Worm (Caenorhabditis elegans) whole organism, L1 larva: ENCODE measurements around the gene paqr-1.
A peak's percentile ranks its signal among the peaks of the same experiment; 100 is the strongest.

Experiments
- C04F5.9 ChIP-seq: sonication (generic microtip); optimal IDR thresholded peaks from 2 replicates; lab custom pipeline; 2016; ENCODE audit warnings: missing genetic modification characterization, missing compliant biosample characterization
- C34B4.2 ChIP-seq: sonication (generic microtip); optimal IDR thresholded peaks from 2 replicates; lab custom pipeline; 2017; ENCODE audit warnings: mild to moderate bottlenecking, missing genetic modification characterization, missing compliant biosample characterization
- F16B12.6 ChIP-seq: fragments of 150-350 bp; optimal IDR thresholded peaks from 2 replicates; lab custom pipeline; 2014; ENCODE audit warnings: missing biosample characterization, missing genetic modification characterization
- Y116A8C.19 ChIP-seq: sonication (generic microtip); optimal IDR thresholded peaks from 2 replicates; lab custom pipeline; 2016; ENCODE audit warnings: missing compliant biosample characterization, missing genetic modification characterization, borderline replicate concordance
- aha-1 ChIP-seq: fragments of 150-350 bp; optimal IDR thresholded peaks from 2 replicates; lab custom pipeline; 2014; ENCODE audit warnings: missing biosample characterization, missing genetic modification characterization
- aly-2 ChIP-seq: fragments of 150-350 bp; optimal IDR thresholded peaks from 2 replicates; lab custom pipeline; 2014; ENCODE audit warnings: missing biosample characterization, missing genetic modification characterization
- blmp-1 ChIP-seq: fragments of 150-350 bp; optimal IDR thresholded peaks from 2 replicates; lab custom pipeline; 2014; ENCODE audit warnings: missing biosample characterization, missing genetic modification characterization
- ceh-8 ChIP-seq: fragments of 200-800 bp; sonication (Bioruptor generic); optimal IDR thresholded peaks from 2 replicates; lab custom pipeline; 2018; ENCODE audit warnings: mild to moderate bottlenecking, missing genetic modification characterization, moderate library complexity, missing compliant biosample characterization
- ceh-82 ChIP-seq, 3 experiments: fragments of 150-350 bp in 1 of 3; sonication (generic microtip) in 2 of 3; optimal IDR thresholded peaks; 2 replicates each; lab custom pipeline; 2014 to 2017; ENCODE audit warnings: missing biosample characterization in 3 of 3, missing genetic modification characterization in 3 of 3
- ceh-88 ChIP-seq: fragments of 200-800 bp; sonication (Bioruptor generic); IDR thresholded peaks from 2 replicates; pipeline ENCODE4 v1.3.6; 2022; ENCODE audit warnings: missing genetic modification characterization, missing compliant biosample characterization
- ces-1 ChIP-seq: fragments of 150-350 bp; optimal IDR thresholded peaks from 2 replicates; lab custom pipeline; 2014; ENCODE audit warnings: missing biosample characterization, missing genetic modification reagents, missing genetic modification characterization
- dpl-1 ChIP-seq, 3 experiments: fragments of 150-350 bp in 2 of 3; sonication (generic microtip) in 1 of 3; optimal IDR thresholded peaks; 2 replicates each; lab custom pipeline; 2014 to 2017; ENCODE audit warnings: missing biosample characterization in 3 of 3, missing genetic modification characterization in 3 of 3, missing genetic modification reagents in 3 of 3
- efl-1 ChIP-seq, 4 experiments: fragments of 150-350 bp; optimal IDR thresholded peaks in 3 of 4; peaks in 1 of 4; 1 replicate in 1 of 4; 2 replicates in 3 of 4; lab custom pipeline; 2014; ENCODE audit warnings: missing biosample characterization in 2 of 4, missing genetic modification characterization in 2 of 4, missing genetic modification reagents in 2 of 4
- egl-13 ChIP-seq: sonication (generic microtip); optimal IDR thresholded peaks from 2 replicates; lab custom pipeline; 2016; ENCODE audit warnings: missing genotype, missing genetic modification reagents, missing genetic modification characterization, missing compliant biosample characterization
- egl-27 ChIP-seq, 2 experiments: fragments of 150-350 bp in 1 of 2; sonication (generic microtip); optimal IDR thresholded peaks; 3 replicates each; lab custom pipeline; 2017 to 2018; ENCODE audit warnings: missing biosample characterization in 2 of 2, missing genetic modification characterization in 2 of 2, missing genetic modification reagents in 2 of 2
- elt-2 ChIP-seq: sonication (generic microtip); optimal IDR thresholded peaks from 2 replicates; lab custom pipeline; 2016; ENCODE audit warnings: missing genetic modification characterization, mild to moderate bottlenecking, inconsistent platforms, missing compliant biosample characterization, missing genetic modification reagents
- elt-3 ChIP-seq, 6 experiments: fragments of 150-350 bp in 1 of 6; sonication (generic microtip); optimal IDR thresholded peaks; 2 replicates each; lab custom pipeline; 2017 to 2018; ENCODE audit warnings: missing biosample characterization in 6 of 6, missing genetic modification characterization in 6 of 6, inconsistent platforms in 1 of 6
- fkh-8 ChIP-seq: sonication (generic microtip); optimal IDR thresholded peaks from 2 replicates; lab custom pipeline; 2016; ENCODE audit warnings: mild to moderate bottlenecking, missing genetic modification characterization, missing compliant biosample characterization
- grh-1 ChIP-seq: fragments of 200-800 bp; sonication (Bioruptor generic); IDR thresholded peaks from 2 replicates; pipeline ENCODE4 v1.3.6; 2022; ENCODE audit warnings: missing genetic modification reagents, missing genetic modification characterization, missing compliant biosample characterization
- hlh-4 ChIP-seq: sonication (generic microtip); optimal IDR thresholded peaks from 2 replicates; lab custom pipeline; 2016; ENCODE audit warnings: mild to moderate bottlenecking, missing genetic modification characterization, missing compliant biosample characterization
- hpl-2 ChIP-seq: fragments of 150-350 bp; optimal IDR thresholded peaks from 2 replicates; lab custom pipeline; 2014; ENCODE audit warnings: missing biosample characterization, missing genetic modification reagents, missing genetic modification characterization
- irx-1 ChIP-seq: sonication (generic microtip); optimal IDR thresholded peaks from 2 replicates; lab custom pipeline; 2016; ENCODE audit warnings: missing genetic modification characterization, missing compliant biosample characterization
- jun-1 ChIP-seq: fragments of 150-350 bp; optimal IDR thresholded peaks from 2 replicates; lab custom pipeline; 2014; ENCODE audit warnings: missing biosample characterization, missing genetic modification reagents, missing genetic modification characterization
- lin-14 ChIP-seq: fragments of 200-800 bp; sonication (Bioruptor generic); optimal IDR thresholded peaks from 2 replicates; lab custom pipeline; 2018; ENCODE audit warnings: mild to moderate bottlenecking, missing genetic modification characterization, moderate library complexity, missing compliant biosample characterization
- lin-15B ChIP-seq: fragments of 150-350 bp; sonication (generic microtip); optimal IDR thresholded peaks from 3 replicates; lab custom pipeline; 2014; ENCODE audit warnings: missing biosample characterization, missing genetic modification characterization
- lin-35 ChIP-seq, 2 experiments: fragments of 150-350 bp; optimal IDR thresholded peaks; 2 replicates each; lab custom pipeline; 2014; ENCODE audit warnings: missing biosample characterization in 2 of 2, missing genetic modification characterization in 2 of 2, missing genetic modification reagents in 2 of 2
- lir-3 ChIP-seq: sonication (generic microtip); optimal IDR thresholded peaks from 2 replicates; lab custom pipeline; 2016; ENCODE audit warnings: mild to moderate bottlenecking, missing genetic modification characterization, moderate library complexity, missing compliant biosample characterization; ENCODE audit not compliant: poor library complexity
- mab-9 ChIP-seq: fragments of 200-800 bp; sonication (Bioruptor generic); IDR thresholded peaks from 2 replicates; pipeline ENCODE4 v1.3.6; 2022; ENCODE audit warnings: missing genetic modification reagents, missing genetic modification characterization, missing compliant biosample characterization
- mdl-1 ChIP-seq, 2 experiments: fragments of 150-350 bp; optimal IDR thresholded peaks; 2 replicates each; lab custom pipeline; 2014 to 2017; ENCODE audit warnings: missing biosample characterization in 2 of 2, missing genetic modification characterization in 2 of 2, inconsistent platforms in 1 of 2
- mep-1 ChIP-seq: fragments of 150-350 bp; optimal IDR thresholded peaks from 2 replicates; lab custom pipeline; 2014; ENCODE audit warnings: missing biosample characterization, missing genetic modification characterization
- nhr-12 ChIP-seq: sonication (generic microtip); optimal IDR thresholded peaks from 2 replicates; lab custom pipeline; 2017; ENCODE audit warnings: missing biosample characterization, missing genetic modification characterization
- nhr-19 ChIP-seq: fragments of 200-800 bp; sonication (Bioruptor generic); conservative IDR thresholded peaks from 2 replicates; pipeline ENCODE4 v1.3.6; 2022; ENCODE audit warnings: missing genetic modification characterization, missing compliant biosample characterization
- nhr-71 ChIP-seq: sonication (generic microtip); optimal IDR thresholded peaks from 2 replicates; lab custom pipeline; 2016; ENCODE audit warnings: mild to moderate bottlenecking, missing genetic modification characterization, moderate library complexity, missing compliant biosample characterization
- nhr-76 ChIP-seq: sonication (generic microtip); optimal IDR thresholded peaks from 2 replicates; lab custom pipeline; 2017; ENCODE audit warnings: missing biosample characterization, missing genetic modification characterization
- nhr-85 ChIP-seq: sonication (generic microtip); peaks from one replicate; lab custom pipeline; 2016; ENCODE audit warnings: missing genetic modification characterization, inconsistent platforms, missing compliant biosample characterization
- nhr-90 ChIP-seq: sonication (generic microtip); optimal IDR thresholded peaks from 2 replicates; lab custom pipeline; 2016; ENCODE audit warnings: mild to moderate bottlenecking, missing genetic modification characterization, missing compliant biosample characterization; ENCODE audit not compliant: poor library complexity
- pag-3 ChIP-seq: sonication (generic microtip); optimal IDR thresholded peaks from 2 replicates; lab custom pipeline; 2017; ENCODE audit warnings: missing genetic modification characterization, mild to moderate bottlenecking, missing compliant biosample characterization, antibody characterized with exemption, borderline replicate concordance; ENCODE audit not compliant: insufficient read depth
- rnt-1 ChIP-seq: sonication (generic microtip); optimal IDR thresholded peaks from 2 replicates; lab custom pipeline; 2016; ENCODE audit warnings: mild to moderate bottlenecking, missing genetic modification characterization, moderate library complexity, missing compliant biosample characterization
- skn-1 ChIP-seq: fragments of 150-350 bp; optimal IDR thresholded peaks from 2 replicates; lab custom pipeline; 2014; ENCODE audit warnings: missing biosample characterization, missing genetic modification characterization
- sox-4 ChIP-seq: sonication (generic microtip); optimal IDR thresholded peaks from 2 replicates; lab custom pipeline; 2016; ENCODE audit warnings: missing genetic modification characterization, missing compliant biosample characterization
- sptf-1 ChIP-seq: fragments of 150-350 bp; optimal IDR thresholded peaks from 2 replicates; lab custom pipeline; 2014; ENCODE audit warnings: missing biosample characterization, missing genetic modification characterization
- swsn-7 ChIP-seq: sonication (generic microtip); optimal IDR thresholded peaks from 2 replicates; lab custom pipeline; 2016; ENCODE audit warnings: missing genetic modification characterization, missing compliant biosample characterization
- tlp-1 ChIP-seq: fragments of 150-350 bp; optimal IDR thresholded peaks from 2 replicates; lab custom pipeline; 2014; ENCODE audit warnings: missing biosample characterization, missing genetic modification characterization
- unc-130 ChIP-seq: fragments of 150-350 bp; optimal IDR thresholded peaks from 2 replicates; lab custom pipeline; 2017; ENCODE audit warnings: missing biosample characterization, missing genetic modification characterization, inconsistent platforms
- unc-30 ChIP-seq: sonication (generic microtip); optimal IDR thresholded peaks from 2 replicates; lab custom pipeline; 2017; ENCODE audit warnings: missing biosample characterization, missing genetic modification characterization
- unc-62 ChIP-seq: fragments of 150-350 bp; optimal IDR thresholded peaks from 2 replicates; lab custom pipeline; 2014; ENCODE audit warnings: missing biosample characterization, missing genetic modification reagents, missing genetic modification characterization
- zag-1 ChIP-seq: fragments of 150-350 bp; optimal IDR thresholded peaks from 2 replicates; lab custom pipeline; 2014; ENCODE audit warnings: missing biosample characterization, missing genetic modification characterization
- ztf-11 ChIP-seq, 2 experiments: sonication (generic microtip); optimal IDR thresholded peaks; 2 replicates each; lab custom pipeline; 2016 to 2017; ENCODE audit warnings: missing genetic modification characterization in 2 of 2, missing biosample characterization in 1 of 2, missing compliant biosample characterization in 1 of 2

paqr-1 gene

DNA sequence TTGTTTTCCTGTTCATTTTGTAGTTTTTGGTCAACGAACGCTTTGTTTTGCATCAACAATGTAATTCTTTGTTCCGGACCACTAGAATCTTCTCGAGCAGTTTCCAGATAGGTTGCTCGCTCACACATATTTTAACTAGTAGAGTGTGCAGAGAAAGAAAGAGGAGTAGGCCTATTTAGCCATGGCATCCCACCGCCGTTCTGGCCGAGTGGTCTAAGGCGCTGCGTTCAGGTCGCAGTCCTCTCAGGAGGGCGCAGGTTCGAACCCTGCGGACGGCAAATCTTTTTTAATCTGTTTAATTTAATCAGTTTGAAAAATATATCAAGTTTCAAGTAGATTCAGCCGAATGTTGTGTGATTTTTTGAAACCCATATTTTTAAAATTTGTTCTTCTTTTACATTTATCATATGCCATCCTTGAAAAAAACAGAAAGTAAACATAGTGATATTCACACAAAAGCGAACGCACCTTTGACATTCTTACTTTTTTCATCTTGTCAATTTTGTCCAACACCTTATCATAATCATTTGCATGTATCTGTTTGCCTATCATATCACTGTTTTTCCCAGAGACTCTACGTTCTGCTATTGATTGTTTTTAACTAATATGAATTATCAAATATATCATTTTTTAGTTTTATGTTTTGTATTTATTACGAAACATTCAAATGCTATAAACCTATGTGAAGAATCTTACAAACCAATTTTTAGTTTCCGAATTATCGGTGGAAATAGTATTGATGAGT, 1.6 kb upstream of the paqr-1 start, which contains the start of gene try-3 (continued):
- TF ChIP-seq nhr-76 = no peak
- TF ChIP-seq lin-15B = peak; percentile 29
- TF ChIP-seq nhr-12 (tag; lab: Kevin White, UChicago) = no peak
- peak; percentile 59 for TF ChIP-seq nhr-90
- peak; percentile 78 for TF ChIP-seq lin-14 (GFP tag; lab: Kevin White, UChicago)
- peak; percentile 55 for TF ChIP-seq ceh-8
- no peak for TF ChIP-seq Y116A8C.19 (tag; lab: Kevin White, UChicago)
- TF ChIP-seq irx-1 = peak; percentile 35
- TF ChIP-seq pag-3 (tag; lab: Kevin White, UChicago) = no peak
- TF ChIP-seq rnt-1 (tag; lab: Kevin White, UChicago) = peak; percentile 84
- peak; percentile 60 for TF ChIP-seq nhr-19
- TF ChIP-seq ztf-11 (tag; optimal IDR thresholded peaks at IDR 0.05; lab: Kevin White, UChicago) = peak in 1 of 2 experiments; percentile 31
- no peak for TF ChIP-seq zag-1 (tag; lab: Kevin White, UChicago)
- peak; percentile 54 for TF ChIP-seq lir-3 (tag; lab: Kevin White, UChicago)
- no peak for TF ChIP-seq C34B4.2 (tag; lab: Kevin White, UChicago)
- peak; percentile 37; the same call in 1 of the 2 replicates for TF ChIP-seq mab-9 (GFP tag; lab: Robert Waterston, UW)
- TF ChIP-seq grh-1 (GFP tag; lab: Robert Waterston, UW) = peak; percentile 52
- TF ChIP-seq efl-1 (optimal IDR thresholded peaks at IDR 0.05; lab: Kevin White, UChicago) = peak; percentile 60 to 72
- TF ChIP-seq efl-1 (GFP tag; optimal IDR thresholded peaks at IDR 0.05 in 1 of 2; lab: Kevin White, UChicago) = peak; percentile 56 to 95
- TF ChIP-seq unc-130 (tag; lab: Kevin White, UChicago) = peak; percentile 51

DNA sequence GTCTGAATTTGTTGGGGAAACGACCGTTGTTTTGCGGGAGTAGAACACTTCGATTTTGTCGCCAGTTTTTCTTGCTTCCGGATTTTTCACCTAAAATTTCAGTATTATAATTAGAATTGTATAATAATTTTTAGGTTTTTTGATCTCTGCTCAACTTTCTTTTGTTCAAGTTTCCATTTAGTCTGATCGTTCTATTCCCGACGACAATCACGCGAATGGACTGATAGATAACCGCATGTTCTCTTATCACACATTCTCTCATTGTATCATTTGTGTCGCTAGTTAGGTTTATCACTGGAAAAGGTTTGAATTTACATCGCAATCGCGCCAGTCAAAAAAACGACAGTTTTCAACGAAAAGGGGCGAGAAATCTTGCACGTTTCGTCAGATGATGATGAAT, 373 bp downstream of the paqr-1 start:
- TF ChIP-seq blmp-1 (tag; lab: Kevin White, UChicago) (peak; percentile 87), elt-3 (tag; optimal IDR thresholded peaks at IDR 0.05; lab: Kevin White, UChicago) (peak in 5 of 6 experiments; percentile 54 to 94 (median 92)), nhr-85 (tag; lab: Kevin White, UChicago) (no peak), fkh-8 (no peak), swsn-7 (no peak), ceh-82 (tag; optimal IDR thresholded peaks at IDR 0.05; lab: Kevin White, UChicago) (no peak), lin-35 (GFP tag; optimal IDR thresholded peaks at IDR 0.05; lab: Kevin White, UChicago) (peak in 1 of 2 experiments; percentile 67), dpl-1 (GFP tag; optimal IDR thresholded peaks at IDR 0.05; lab: Kevin White, UChicago) (peak in 1 of 3 experiments; percentile 6), ceh-88 (GFP tag; lab: Robert Waterston, UW) (no peak), mdl-1 (tag; optimal IDR thresholded peaks at IDR 0.05; lab: Kevin White, UChicago) (peak in 1 of 2 experiments; percentile 46), C04F5.9 (tag; lab: Kevin White, UChicago) (no peak), unc-62 (no peak), jun-1 (tag; lab: Kevin White, UChicago) (no peak), lin-15B (no peak), mep-1 (tag; lab: Kevin White, UChicago) (no peak), pag-3 (tag; lab: Kevin White, UChicago) (no peak), ces-1 (GFP tag; lab: Kevin White, UChicago) (no peak), sptf-1 (tag; lab: Kevin White, UChicago) (no peak), efl-1 (optimal IDR thresholded peaks at IDR 0.05; lab: Kevin White, UChicago) (peak in 1 of 2 experiments; percentile 14), efl-1 (GFP tag; optimal IDR thresholded peaks at IDR 0.05 in 1 of 2; lab: Kevin White, UChicago) (peak in 1 of 2 experiments; percentile 63), hpl-2 (GFP tag; lab: Kevin White, UChicago) (peak; percentile 29), F16B12.6 (tag; lab: Kevin White, UChicago) (no peak), nhr-71 (tag; lab: Kevin White, UChicago) (no peak), aly-2 (tag; lab: Kevin White, UChicago) (no peak), aha-1 (tag; lab: Kevin White, UChicago) (no peak), lir-3 (tag; lab: Kevin White, UChicago) (no peak), sox-4 (tag; lab: Kevin White, UChicago) (no peak), elt-2 (tag; lab: Kevin White, UChicago) (peak; percentile 70), tlp-1 (tag; lab: Kevin White, UChicago) (no peak), hlh-4 (tag; lab: Kevin White, UChicago) (no peak), skn-1 (tag; lab: Kevin White, UChicago) (no peak), egl-27 (tag; optimal IDR thresholded peaks at IDR 0.05; lab: Kevin White, UChicago) (no peak), egl-13 (no peak), unc-30 (tag; lab: Kevin White, UChicago) (no peak), grh-1 (GFP tag; lab: Robert Waterston, UW) (no peak)
